Fruit fly (Drosophila melanogaster): ENCODE measurements around the gene mRpL51.

Gene mRpL51

dm6 chr2L:8522781-8523180 lies 5.6 kb upstream of the mRpL51 start:
- TF ChIP-seq h (optimal IDR thresholded peaks at IDR 0.05) (no peak), Myc (optimal IDR thresholded peaks at IDR 0.05) (no peak), ttk (optimal IDR thresholded peaks at IDR 0.05) (no peak), insv (optimal IDR thresholded peaks at IDR 0.05) (no peak), psq (optimal IDR thresholded peaks at IDR 0.05) (no peak)

- TF ChIP-seq psq (optimal IDR thresholded peaks at IDR 0.05) (no peak), ttk (optimal IDR thresholded peaks at IDR 0.05) (no peak), Sin3A (optimal IDR thresholded peaks at IDR 0.05) (no peak), Myc (optimal IDR thresholded peaks at IDR 0.05) (no peak), h (optimal IDR thresholded peaks at IDR 0.05) (no peak), insv (optimal IDR thresholded peaks at IDR 0.05) (no peak)
Observed at dm6 chr2L:8521724-8522309, 4.6 kb upstream of the mRpL51 start, which contains the start of gene Acer. Gene Acer, plus strand, starts transcription at chr2L:8521933.

- TF ChIP-seq Myc (optimal IDR thresholded peaks at IDR 0.05): no peak
- no peak for TF ChIP-seq Sin3A (optimal IDR thresholded peaks at IDR 0.05)
- TF ChIP-seq psq (optimal IDR thresholded peaks at IDR 0.05): no peak
- TF ChIP-seq h (optimal IDR thresholded peaks at IDR 0.05): no peak
- TF ChIP-seq ttk (optimal IDR thresholded peaks at IDR 0.05): no peak
- no peak for TF ChIP-seq insv (optimal IDR thresholded peaks at IDR 0.05)
Observed at dm6 chr2L:8519390-8519789, 2.2 kb upstream of the mRpL51 start, which contains the start of gene Sgp. Gene Sgp, plus strand, starts transcription at chr2L:8519690.

dm6 chr2L:8514748-8515147 lies 2.4 kb downstream of the mRpL51 start, which contains the start of the genes CG13097 and PIG-U:
Gene CG13097, minus strand, starts transcription at chr2L:8514868.
Gene PIG-U, plus strand, starts transcription at chr2L:8515096.
- TF ChIP-seq Sin3A (optimal IDR thresholded peaks at IDR 0.05) (no peak), h (optimal IDR thresholded peaks at IDR 0.05) (no peak), Myc (optimal IDR thresholded peaks at IDR 0.05) (no peak), insv (optimal IDR thresholded peaks at IDR 0.05) (no peak), psq (optimal IDR thresholded peaks at IDR 0.05) (no peak), ttk (optimal IDR thresholded peaks at IDR 0.05) (no peak)

- TF ChIP-seq h (optimal IDR thresholded peaks at IDR 0.05) (no peak), ttk (optimal IDR thresholded peaks at IDR 0.05) (no peak), Myc (optimal IDR thresholded peaks at IDR 0.05) (no peak), Sin3A (optimal IDR thresholded peaks at IDR 0.05) (no peak), insv (optimal IDR thresholded peaks at IDR 0.05) (no peak), psq (optimal IDR thresholded peaks at IDR 0.05) (no peak)
Observed at dm6 chr2L:8511723-8512122, 5.5 kb downstream of the mRpL51 start, which contains the start of gene CG13096. Gene CG13096, minus strand, starts transcription at chr2L:8511866.

- TF ChIP-seq h (optimal IDR thresholded peaks at IDR 0.05) (no peak), Sin3A (optimal IDR thresholded peaks at IDR 0.05) (no peak), psq (optimal IDR thresholded peaks at IDR 0.05) (no peak), ttk (optimal IDR thresholded peaks at IDR 0.05) (no peak), insv (optimal IDR thresholded peaks at IDR 0.05) (no peak), Myc (optimal IDR thresholded peaks at IDR 0.05) (no peak)
Observed at dm6 chr2L:8506729-8507128, 10.5 kb downstream of the mRpL51 start, which contains the start of gene Dh31. Gene Dh31, minus strand, starts transcription at chr2L:8506845.

dm6 chr2L:8496269-8496668 lies 20.9 kb downstream of the mRpL51 start, which contains the start of gene Bace:
Gene Bace, minus strand, starts transcription at chr2L:8496307.
- TF ChIP-seq ttk (optimal IDR thresholded peaks at IDR 0.05) (no peak), h (optimal IDR thresholded peaks at IDR 0.05) (no peak), Myc (optimal IDR thresholded peaks at IDR 0.05) (no peak), psq (optimal IDR thresholded peaks at IDR 0.05) (no peak)

dm6 chr2L:8490439-8490838 lies 26.7 kb downstream of the mRpL51 start, which contains the start of gene CG43400:
Gene CG43400, plus strand, starts transcription at chr2L:8490739.
- TF ChIP-seq ttk (optimal IDR thresholded peaks at IDR 0.05) (no peak), psq (optimal IDR thresholded peaks at IDR 0.05) (no peak), insv (optimal IDR thresholded peaks at IDR 0.05) (no peak), Sin3A (optimal IDR thresholded peaks at IDR 0.05) (no peak), h (optimal IDR thresholded peaks at IDR 0.05) (no peak), Myc (optimal IDR thresholded peaks at IDR 0.05) (no peak)

dm6 chr2L:8488735-8489134 lies 28.4 kb downstream of the mRpL51 start, which contains the start of gene CG13088:
Gene CG13088, plus strand, starts transcription at chr2L:8488981.
- no peak for TF ChIP-seq insv (optimal IDR thresholded peaks at IDR 0.05)

dm6 chr2L:8485562-8485961 lies 31.6 kb downstream of the mRpL51 start:
- TF ChIP-seq Myc (optimal IDR thresholded peaks at IDR 0.05): no peak

dm6 chr2L:8481623-8482424 lies 35.4 kb downstream of the mRpL51 start, which contains the start of gene CG43796:
Gene CG43796, plus strand, starts transcription at chr2L:8482374.
- TF ChIP-seq insv (optimal IDR thresholded peaks at IDR 0.05) (no peak), psq (optimal IDR thresholded peaks at IDR 0.05) (no peak), h (optimal IDR thresholded peaks at IDR 0.05) (no peak), Sin3A (optimal IDR thresholded peaks at IDR 0.05) (no peak), Myc (optimal IDR thresholded peaks at IDR 0.05) (no peak), ttk (optimal IDR thresholded peaks at IDR 0.05) (no peak)

- TF ChIP-seq h (optimal IDR thresholded peaks at IDR 0.05) (no peak), Myc (optimal IDR thresholded peaks at IDR 0.05) (no peak), ttk (optimal IDR thresholded peaks at IDR 0.05) (no peak), Sin3A (optimal IDR thresholded peaks at IDR 0.05) (no peak), insv (optimal IDR thresholded peaks at IDR 0.05) (no peak), psq (optimal IDR thresholded peaks at IDR 0.05) (no peak)
Observed at dm6 chr2L:8480825-8481224, 36.4 kb downstream of the mRpL51 start.
